Worm (Caenorhabditis elegans) whole organism, L1 larva: ENCODE results near the gene K08D12.3.

ENCODE experiments used
- aha-1 ChIP-seq: fragments of 150-350 bp; optimal IDR thresholded peaks from 2 replicates; lab custom pipeline; 2014; ENCODE audit warnings: missing biosample characterization, missing genetic modification characterization
- ama-1 ChIP-seq: fragments of 150-350 bp; optimal IDR thresholded peaks from 2 replicates; lab custom pipeline; 2014
- ceh-82 ChIP-seq, 3 experiments: fragments of 150-350 bp in 1 of 3; sonication (generic microtip) in 2 of 3; optimal IDR thresholded peaks; 2 replicates each; lab custom pipeline; 2014 to 2017; ENCODE audit warnings: missing biosample characterization in 3 of 3, missing genetic modification characterization in 3 of 3
- efl-1 ChIP-seq, 4 experiments: fragments of 150-350 bp; optimal IDR thresholded peaks in 3 of 4; peaks in 1 of 4; 1 replicate in 1 of 4; 2 replicates in 3 of 4; lab custom pipeline; 2014; ENCODE audit warnings: missing biosample characterization in 2 of 4, missing genetic modification characterization in 2 of 4, missing genetic modification reagents in 2 of 4
- egl-27 ChIP-seq, 2 experiments: fragments of 150-350 bp in 1 of 2; sonication (generic microtip); optimal IDR thresholded peaks; 3 replicates each; lab custom pipeline; 2017 to 2018; ENCODE audit warnings: missing biosample characterization in 2 of 2, missing genetic modification characterization in 2 of 2, missing genetic modification reagents in 2 of 2
- fos-1 ChIP-seq: fragments of 150-350 bp; optimal IDR thresholded peaks from 2 replicates; lab custom pipeline; 2014; ENCODE audit warnings: missing biosample characterization, missing genetic modification characterization
- hlh-4 ChIP-seq: sonication (generic microtip); optimal IDR thresholded peaks from 2 replicates; lab custom pipeline; 2016; ENCODE audit warnings: mild to moderate bottlenecking, missing genetic modification characterization, missing compliant biosample characterization
- lin-35 ChIP-seq, 2 experiments: fragments of 150-350 bp; optimal IDR thresholded peaks; 2 replicates each; lab custom pipeline; 2014; ENCODE audit warnings: missing biosample characterization in 2 of 2, missing genetic modification characterization in 2 of 2, missing genetic modification reagents in 2 of 2
- lsy-2 ChIP-seq, 2 experiments: fragments of 150-350 bp; optimal IDR thresholded peaks; 2 replicates each; lab custom pipeline; 2014; ENCODE audit warnings: missing biosample characterization in 2 of 2, missing genetic modification characterization in 2 of 2
- nhr-84 ChIP-seq: sonication (generic microtip); optimal IDR thresholded peaks from 2 replicates; lab custom pipeline; 2017; ENCODE audit warnings: missing biosample characterization, missing genetic modification characterization
- nhr-90 ChIP-seq: sonication (generic microtip); optimal IDR thresholded peaks from 2 replicates; lab custom pipeline; 2016; ENCODE audit warnings: mild to moderate bottlenecking, missing genetic modification characterization, missing compliant biosample characterization; ENCODE audit not compliant: poor library complexity
- unc-130 ChIP-seq: fragments of 150-350 bp; optimal IDR thresholded peaks from 2 replicates; lab custom pipeline; 2017; ENCODE audit warnings: missing biosample characterization, missing genetic modification characterization, inconsistent platforms
- unc-86 ChIP-seq: sonication (generic microtip); optimal IDR thresholded peaks from 2 replicates; lab custom pipeline; 2016; ENCODE audit warnings: missing genetic modification characterization, missing compliant biosample characterization
- ztf-4 ChIP-seq: fragments of 150-350 bp; optimal IDR thresholded peaks from 2 replicates; lab custom pipeline; 2014; ENCODE audit warnings: missing biosample characterization, missing genetic modification characterization

- no peak for TF ChIP-seq lsy-2 (tag; optimal IDR thresholded peaks at IDR 0.05; lab: Kevin White, UChicago)
- TF ChIP-seq aha-1 (tag; lab: Kevin White, UChicago), result no peak
- no peak for TF ChIP-seq fos-1 (tag; lab: Kevin White, UChicago)
- TF ChIP-seq ceh-82 (tag; optimal IDR thresholded peaks at IDR 0.05; lab: Kevin White, UChicago), result no peak
- TF ChIP-seq hlh-4 (tag; lab: Kevin White, UChicago), result no peak
- TF ChIP-seq nhr-84, result no peak
- TF ChIP-seq ztf-4 (tag; lab: Kevin White, UChicago), result no peak
- no peak for TF ChIP-seq unc-86
- no peak for TF ChIP-seq efl-1 (optimal IDR thresholded peaks at IDR 0.05; lab: Kevin White, UChicago)
- no peak for TF ChIP-seq efl-1 (GFP tag; optimal IDR thresholded peaks at IDR 0.05 in 1 of 2; lab: Kevin White, UChicago)
- no peak for TF ChIP-seq unc-130 (tag; lab: Kevin White, UChicago)
- TF ChIP-seq nhr-90 (tag; lab: Kevin White, UChicago), result no peak
- TF ChIP-seq lin-35 (GFP tag; optimal IDR thresholded peaks at IDR 0.05; lab: Kevin White, UChicago), result no peak
- TF ChIP-seq ama-1 (lab: Kevin White, UChicago), result no peak
- no peak for TF ChIP-seq egl-27 (tag; optimal IDR thresholded peaks at IDR 0.05; lab: Kevin White, UChicago)
These were observed 3.6 kb downstream of the K08D12.3 start for ce11 chrIV:1713618-1714017.
